Fruit fly (Drosophila melanogaster): ENCODE data around the gene CG14535.

CG14535 gene

DNA sequence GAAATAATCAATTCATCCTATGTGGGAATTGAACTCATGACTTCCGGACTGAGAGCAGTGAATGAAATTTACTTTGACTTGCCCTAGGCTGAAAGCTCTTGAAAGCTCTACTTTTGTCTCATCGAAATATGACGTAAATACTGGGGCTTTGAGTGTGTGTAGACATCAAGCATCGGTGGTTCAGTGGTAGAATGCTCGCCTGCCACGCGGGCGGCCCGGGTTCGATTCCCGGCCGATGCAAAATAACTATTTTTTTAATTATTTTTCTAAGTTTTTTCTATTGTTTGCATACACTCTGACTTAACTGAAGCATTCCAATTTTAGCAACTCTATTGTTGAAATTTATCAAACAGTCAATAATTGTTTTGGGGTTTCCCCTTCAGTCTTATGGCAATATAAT lies 17.4 kb upstream of the CG14535 start:
- no peak for TF ChIP-seq CTCF (optimal IDR thresholded peaks at IDR 0.05)
- TF ChIP-seq CG8478 (optimal IDR thresholded peaks at IDR 0.05): no peak

DNA sequence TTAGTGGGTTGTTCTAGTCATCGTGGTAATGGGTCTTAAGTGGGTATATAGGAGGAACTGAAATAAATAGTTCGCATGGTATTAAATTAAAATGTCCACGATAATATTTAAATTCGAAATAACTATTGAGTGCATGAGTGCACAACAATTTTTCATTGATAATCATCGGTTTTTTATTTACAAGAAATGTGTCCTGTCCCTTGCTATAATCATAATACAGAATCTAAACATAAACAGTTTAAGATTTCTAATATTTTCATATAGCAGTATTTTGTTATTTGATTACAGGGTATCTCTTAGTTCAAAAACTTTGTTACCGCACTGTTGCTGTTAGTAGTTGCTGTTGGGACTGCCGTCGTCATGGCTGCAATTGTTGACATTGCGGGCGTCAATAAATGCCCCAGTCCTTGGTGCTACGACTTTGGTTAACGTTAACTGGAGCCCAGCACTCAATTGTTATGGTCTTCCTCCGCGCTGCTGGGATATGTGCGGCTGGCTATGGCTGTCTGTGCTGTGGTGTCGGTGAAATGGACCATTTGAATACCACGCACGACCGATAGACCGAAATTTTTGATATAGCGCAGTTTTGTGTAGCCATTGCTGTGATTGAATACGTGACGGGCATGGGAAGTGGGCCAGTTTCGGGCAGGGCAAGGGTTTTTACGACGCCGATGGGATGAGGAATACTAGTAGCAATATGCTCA lies 16.7 kb upstream of the CG14535 start:
- TF ChIP-seq CTCF (optimal IDR thresholded peaks at IDR 0.05) (no peak), CG8478 (optimal IDR thresholded peaks at IDR 0.05) (no peak)

DNA sequence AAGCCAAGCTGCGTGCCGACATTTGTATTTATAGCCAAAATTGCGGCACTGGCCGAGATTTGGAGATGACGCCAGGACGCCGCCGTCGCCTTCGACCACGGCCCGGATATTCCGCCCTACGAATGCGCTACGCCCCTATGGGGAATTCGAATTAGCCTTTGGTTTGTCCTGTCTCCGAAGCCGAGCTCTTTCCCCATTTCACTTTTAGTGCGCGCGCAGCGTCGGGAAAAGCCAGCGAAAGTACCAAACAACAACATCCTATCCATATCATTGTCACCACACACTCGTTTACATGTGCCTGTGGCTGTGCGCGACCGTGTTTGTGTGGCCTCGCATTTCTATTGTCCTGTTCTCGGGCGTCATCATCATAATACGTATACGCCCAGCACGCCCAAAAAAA lies 16.1 kb upstream of the CG14535 start, which contains the start of gene Proc:
TSS of gene Proc (minus strand) at position 101 of the 400 bp plus-strand sequence.
- TF ChIP-seq CTCF (optimal IDR thresholded peaks at IDR 0.05): no peak
- no peak for TF ChIP-seq CG8478 (optimal IDR thresholded peaks at IDR 0.05)

DNA sequence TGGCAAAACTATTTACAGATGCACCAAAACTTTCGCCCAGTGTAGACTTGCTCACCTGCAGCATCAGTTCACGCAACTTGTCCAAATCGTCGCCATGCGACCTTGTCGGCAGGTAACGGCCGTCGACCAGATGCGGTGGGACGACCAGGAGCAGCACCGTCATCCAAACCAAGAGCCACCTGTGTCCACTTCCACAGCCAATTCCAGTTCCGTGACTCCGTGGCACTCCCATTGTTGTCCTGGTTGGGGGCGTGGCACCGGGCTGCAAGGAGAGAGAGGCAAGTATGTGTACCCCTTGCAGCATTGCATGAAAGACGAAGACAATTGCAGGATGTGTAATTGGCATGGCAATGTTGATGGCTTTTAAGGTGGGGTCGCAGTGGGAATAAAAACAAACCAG lies 14.9 kb upstream of the CG14535 start:
- TF ChIP-seq CTCF (optimal IDR thresholded peaks at IDR 0.05) (no peak), CG8478 (optimal IDR thresholded peaks at IDR 0.05) (no peak)

DNA sequence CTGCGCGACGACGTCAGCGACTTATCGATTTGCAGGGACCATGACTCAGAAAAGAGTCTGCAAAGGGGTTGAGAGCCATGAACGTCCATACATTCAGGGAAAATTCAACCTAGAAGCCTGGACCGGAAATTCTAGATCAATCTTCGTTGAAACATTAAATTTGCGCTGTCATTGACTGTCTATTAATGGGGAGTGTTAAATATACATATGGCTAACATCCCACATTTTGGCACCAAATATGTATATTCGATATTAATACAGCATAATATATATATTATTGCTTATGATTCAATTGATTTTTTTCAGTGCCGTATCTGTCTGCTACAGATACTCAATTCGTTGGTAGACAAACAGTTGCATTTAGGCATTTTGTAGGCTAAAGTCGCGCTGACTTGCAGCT lies 13.3 kb upstream of the CG14535 start:
- TF ChIP-seq CTCF (optimal IDR thresholded peaks at IDR 0.05) (no peak), CG8478 (optimal IDR thresholded peaks at IDR 0.05) (no peak)

DNA sequence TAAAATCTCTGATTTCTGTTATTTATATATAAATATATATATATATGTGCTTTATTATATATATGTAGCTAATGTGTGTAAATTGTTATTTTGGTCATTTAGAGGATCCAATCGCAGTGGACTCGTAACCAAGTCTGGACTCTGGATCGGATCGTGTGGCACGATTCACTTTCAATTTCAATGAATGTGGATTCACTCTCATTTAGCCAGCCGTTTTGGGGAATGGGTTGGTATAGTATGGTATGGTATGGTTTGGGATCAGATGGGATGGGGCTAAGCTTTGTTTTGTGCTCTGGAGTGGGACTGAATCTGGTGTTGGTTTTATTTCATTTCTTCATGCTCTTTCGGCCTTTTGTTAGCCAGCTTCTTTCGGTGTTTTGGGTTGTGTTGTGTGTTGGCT lies 6.5 kb upstream of the CG14535 start:
- TF ChIP-seq CG8478 (optimal IDR thresholded peaks at IDR 0.05) (no peak), CTCF (optimal IDR thresholded peaks at IDR 0.05) (no peak)

DNA sequence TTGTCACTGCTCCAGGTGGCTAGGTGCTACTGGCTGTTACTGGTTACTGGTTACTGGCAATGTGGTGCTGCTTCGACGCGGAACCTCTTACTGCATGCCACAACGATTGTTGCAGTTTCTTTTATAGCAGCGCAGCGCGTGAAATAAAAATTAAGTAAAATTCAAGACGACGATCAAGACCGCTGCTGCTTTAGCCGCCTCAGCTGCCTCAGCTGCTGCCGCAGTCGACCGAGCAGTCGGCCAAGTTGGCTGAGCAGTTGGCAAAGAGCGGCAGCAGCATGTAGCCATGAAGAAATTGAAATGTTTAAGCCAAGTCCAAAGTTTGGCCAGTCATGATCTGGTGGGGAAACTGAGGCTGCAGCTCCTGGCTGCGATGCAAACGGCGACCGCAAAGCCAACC lies 5.5 kb upstream of the CG14535 start, which contains the start of gene TwdlE:
TSS of gene TwdlE (minus strand) at position 101 of the 400 bp plus-strand sequence.
- TF ChIP-seq CTCF (optimal IDR thresholded peaks at IDR 0.05) (no peak), CG8478 (optimal IDR thresholded peaks at IDR 0.05) (no peak)

DNA sequence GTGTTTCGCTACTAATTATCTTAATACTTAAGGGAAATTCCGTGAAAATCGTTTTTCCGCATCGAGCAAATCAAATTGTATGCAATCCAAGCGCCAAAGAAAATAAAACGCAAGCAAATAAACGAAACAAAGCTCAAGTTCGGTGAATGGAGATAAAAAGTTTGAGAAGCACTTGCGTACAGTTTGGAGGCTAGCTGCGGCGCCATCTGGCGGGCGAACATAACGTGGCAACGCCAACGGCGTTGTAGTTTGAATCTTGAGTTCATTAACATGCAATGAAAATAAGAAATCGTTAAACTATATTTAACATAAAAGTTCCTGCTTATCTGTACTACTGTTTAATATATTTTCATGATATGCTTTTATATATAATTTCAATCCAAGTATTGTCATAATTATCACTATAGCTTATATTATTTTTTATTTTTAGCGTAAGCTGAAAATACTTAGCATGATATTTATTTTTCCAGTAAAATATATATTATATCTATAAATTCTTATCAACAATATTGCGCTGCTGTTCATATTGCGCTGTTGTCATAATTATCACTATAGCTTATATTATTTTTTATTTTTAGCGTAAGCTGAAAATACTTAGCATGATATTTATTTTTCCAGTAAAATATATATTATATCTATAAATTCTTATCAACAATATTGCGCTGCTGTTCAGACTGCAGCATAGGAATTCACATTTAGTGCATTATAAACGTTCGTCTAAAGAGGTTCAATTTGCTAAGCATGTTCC lies 1.3 kb upstream of the CG14535 start, which contains the start of gene lectin-28C:
TSS of gene lectin-28C (plus strand) at position 698 of the 748 bp plus-strand sequence.
- peak; percentile 93 to 94 for TF ChIP-seq CTCF (optimal IDR thresholded peaks at IDR 0.05)

DNA sequence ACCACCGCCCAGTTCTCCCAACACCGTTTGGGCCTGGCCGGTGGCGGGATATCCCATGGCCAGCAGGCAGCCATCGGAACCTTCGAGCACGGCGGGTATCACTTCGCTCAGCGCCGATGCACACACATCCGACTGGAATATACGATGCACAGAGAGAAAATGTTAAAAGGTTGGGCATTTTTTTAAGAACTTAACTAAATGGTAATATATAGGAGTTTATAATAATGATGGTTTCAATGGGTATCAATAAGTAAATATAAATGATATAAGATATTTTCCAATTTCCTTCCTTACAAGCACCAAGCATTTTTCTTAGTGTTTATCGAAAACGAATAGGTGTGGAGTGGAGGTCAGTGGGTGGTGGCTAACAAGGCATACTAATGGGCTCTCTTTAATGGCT lies 3.7 kb downstream of the CG14535 start:
- TF ChIP-seq CTCF (optimal IDR thresholded peaks at IDR 0.05) (no peak), CG8478 (optimal IDR thresholded peaks at IDR 0.05) (no peak)

DNA sequence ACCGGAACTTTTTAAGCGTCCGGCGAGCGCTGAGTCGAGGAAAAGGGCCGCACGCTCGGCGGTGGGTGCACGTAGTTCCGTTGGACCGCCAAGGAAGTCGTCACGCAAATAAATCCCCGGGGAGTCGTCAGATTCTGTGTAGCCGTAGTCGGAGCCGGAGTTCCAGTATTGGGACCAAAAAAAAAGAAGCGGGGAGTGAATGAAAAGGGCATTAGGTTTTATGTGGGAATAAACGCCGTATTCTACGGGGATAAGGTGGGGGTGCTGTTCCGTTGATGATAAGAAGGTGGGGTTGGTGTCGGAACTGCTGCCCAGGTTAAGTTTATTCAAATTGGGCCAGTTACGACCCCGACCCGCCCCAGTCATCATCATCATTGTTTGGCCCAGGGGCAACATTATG lies 4.9 kb downstream of the CG14535 start:
- no peak for TF ChIP-seq CG8478 (optimal IDR thresholded peaks at IDR 0.05)

DNA sequence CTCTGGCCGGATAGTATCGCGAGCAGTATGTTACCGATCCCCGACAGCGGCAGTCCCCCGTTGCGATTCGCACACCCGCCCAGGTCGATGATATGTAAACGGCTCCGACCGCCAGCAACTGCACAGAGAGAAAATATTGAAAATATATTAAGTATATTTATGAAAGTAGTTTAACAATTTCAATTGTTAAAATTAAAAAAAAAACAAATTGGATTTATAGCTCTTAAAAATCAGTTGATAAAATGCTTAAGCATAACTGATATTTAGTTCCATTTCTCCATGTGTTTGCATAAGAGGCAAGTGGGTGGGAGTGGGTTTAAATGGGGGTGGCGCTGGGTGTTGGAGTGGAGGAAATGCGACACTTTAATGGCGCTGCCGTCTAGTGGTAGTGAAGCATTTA lies 5.8 kb downstream of the CG14535 start:
- no peak for TF ChIP-seq CTCF (optimal IDR thresholded peaks at IDR 0.05)
- no peak for TF ChIP-seq CG8478 (optimal IDR thresholded peaks at IDR 0.05)

DNA sequence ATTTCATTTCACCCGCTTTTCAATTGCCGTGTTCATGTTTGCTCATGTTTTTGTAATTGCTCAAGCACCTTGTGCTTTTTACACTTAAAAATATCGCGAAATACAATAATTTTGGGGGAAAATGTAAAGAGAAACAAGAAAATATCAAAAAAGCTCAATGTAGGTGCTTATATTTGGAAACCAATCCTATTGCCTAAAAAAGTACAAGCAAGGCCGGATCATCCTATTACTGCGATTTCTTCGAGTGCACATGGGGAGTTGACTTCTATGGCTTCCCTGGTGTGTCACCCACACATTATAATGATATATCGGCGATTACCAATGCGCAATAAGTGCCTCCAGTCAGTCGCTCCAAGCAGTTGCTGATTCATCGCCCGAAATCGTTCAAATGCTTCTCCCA lies 14.0 kb downstream of the CG14535 start:
- TF ChIP-seq CTCF (optimal IDR thresholded peaks at IDR 0.05) (no peak), CG8478 (optimal IDR thresholded peaks at IDR 0.05) (no peak)

DNA sequence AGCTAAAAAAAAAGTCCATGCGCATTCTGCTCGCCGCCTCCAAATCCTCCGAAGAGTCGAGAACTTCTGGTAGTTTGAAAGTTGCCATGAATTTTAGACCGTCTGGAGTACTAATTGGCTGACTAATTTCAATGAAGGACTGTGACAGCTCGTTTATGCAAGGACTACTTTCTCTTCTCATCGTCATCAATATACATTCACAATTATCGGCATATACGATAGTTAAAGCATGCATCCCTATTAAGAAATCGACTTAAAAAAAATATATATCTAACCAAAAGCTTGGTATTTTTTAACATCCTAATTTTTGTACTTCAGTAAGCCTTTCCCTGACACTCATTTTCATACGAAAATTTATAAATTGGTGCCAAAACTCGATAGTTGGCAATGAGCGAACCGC lies 15.1 kb downstream of the CG14535 start, which contains the start of gene CG14537:
TSS of gene CG14537 (plus strand) at position 301 of the 400 bp plus-strand sequence.
- TF ChIP-seq CTCF (optimal IDR thresholded peaks at IDR 0.05) (no peak), CG8478 (optimal IDR thresholded peaks at IDR 0.05) (no peak)

DNA sequence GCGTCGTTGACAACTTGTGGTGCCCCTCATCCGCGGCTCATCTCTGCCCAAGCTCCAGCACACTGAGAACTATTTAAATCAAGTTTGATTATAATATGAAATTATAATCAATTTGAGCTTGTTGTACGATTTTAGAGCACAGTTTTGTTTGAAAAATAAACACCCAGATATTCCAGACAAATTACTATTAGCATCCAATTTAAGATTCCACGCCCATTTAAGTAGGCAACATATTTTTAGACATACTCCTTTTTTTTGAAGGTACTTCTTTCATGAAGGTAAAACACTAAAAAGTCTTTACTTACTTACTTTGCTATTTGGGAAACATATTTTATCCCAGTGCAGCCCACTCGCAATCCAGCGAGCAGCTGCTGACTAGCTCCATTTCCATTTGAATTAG lies 17.3 kb downstream of the CG14535 start:
- TF ChIP-seq CG8478 (optimal IDR thresholded peaks at IDR 0.05) (no peak), CTCF (optimal IDR thresholded peaks at IDR 0.05) (no peak)

DNA sequence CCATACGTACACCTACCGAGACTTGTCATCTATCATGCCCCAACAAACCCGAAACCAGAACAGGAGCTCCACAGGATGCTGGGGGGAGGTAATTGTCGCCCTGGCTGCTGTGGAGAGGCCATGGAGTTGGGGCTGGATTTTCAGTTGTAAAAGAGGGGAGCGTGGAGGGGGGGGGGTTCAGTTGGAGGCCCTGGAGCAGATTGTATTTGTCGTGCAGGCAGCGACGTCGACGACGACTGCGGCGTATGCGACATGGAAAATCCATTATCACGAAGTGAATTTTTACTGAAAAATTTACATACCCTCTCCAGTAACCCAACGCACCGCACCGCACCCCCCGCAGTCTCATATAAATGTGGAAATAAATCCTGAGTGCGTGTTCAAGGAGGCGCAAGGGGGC lies 21.6 kb downstream of the CG14535 start:
- no peak for TF ChIP-seq CG8478 (optimal IDR thresholded peaks at IDR 0.05)
- no peak for TF ChIP-seq CTCF (optimal IDR thresholded peaks at IDR 0.05)

DNA sequence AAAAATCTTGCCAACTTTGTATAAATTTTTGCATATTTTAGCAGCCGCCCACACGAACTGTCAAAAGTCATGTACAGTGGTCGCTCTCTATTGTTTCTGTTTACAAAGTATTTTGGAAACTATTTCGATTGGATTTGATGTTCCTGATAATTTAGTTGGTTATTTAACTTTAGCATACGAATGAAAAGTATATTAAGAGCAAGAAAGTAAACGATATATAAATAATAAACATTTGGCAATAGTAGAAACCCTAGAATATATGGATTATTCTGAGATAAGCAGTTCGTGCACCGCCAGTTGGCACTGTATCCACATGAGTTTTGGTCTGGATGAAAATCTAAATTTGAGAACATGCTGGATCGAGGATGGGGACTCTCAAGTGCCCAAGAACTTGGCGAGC lies 22.0 kb downstream of the CG14535 start:
- TF ChIP-seq CTCF (optimal IDR thresholded peaks at IDR 0.05) (no peak), CG8478 (optimal IDR thresholded peaks at IDR 0.05) (no peak)
